Worm (Caenorhabditis elegans): ENCODE data around the gene Y37H2A.14.

DNA sequence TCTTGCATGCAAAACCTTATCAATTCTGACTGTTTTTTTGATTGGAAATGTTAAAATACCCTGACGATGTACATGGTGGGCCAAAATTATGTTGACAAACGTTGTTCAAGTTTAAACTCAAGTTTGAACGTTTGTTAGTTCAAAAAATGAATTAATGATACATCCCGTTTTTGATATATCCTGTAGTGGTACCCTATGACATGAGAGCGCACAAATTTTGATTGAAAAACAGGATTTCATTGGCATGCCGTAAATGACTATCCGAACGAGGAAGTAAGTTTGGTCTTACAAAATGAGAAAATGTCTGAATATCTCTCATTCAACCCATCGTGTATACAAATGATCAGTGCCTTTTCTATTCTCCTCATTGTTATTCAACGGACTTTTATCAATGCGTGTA lies 2.4 kb upstream of the Y37H2A.14 start, which contains the start of gene Y37H2A.11:
- no peak for TF ChIP-seq nhr-11 (tag; optimal IDR thresholded peaks at IDR 0.05)
- no peak for TF ChIP-seq zag-1 (tag; optimal IDR thresholded peaks at IDR 0.05)
- TF ChIP-seq rnt-1 (tag; optimal IDR thresholded peaks at IDR 0.05) = no peak
- no peak for TF ChIP-seq ceh-82 (tag; optimal IDR thresholded peaks at IDR 0.05)
- TF ChIP-seq fkh-10 (GFP tag; optimal IDR thresholded peaks at IDR 0.05) = no peak
- TF ChIP-seq unc-130 (tag; optimal IDR thresholded peaks at IDR 0.05) = no peak
- no peak for TF ChIP-seq elt-2 (tag; optimal IDR thresholded peaks at IDR 0.05)
- TF ChIP-seq ama-1 (optimal IDR thresholded peaks at IDR 0.05) = no peak
- TF ChIP-seq dpl-1 (GFP tag; optimal IDR thresholded peaks at IDR 0.05) = no peak
- TF ChIP-seq nhr-90 (tag; optimal IDR thresholded peaks at IDR 0.05; ENCODE audit: poor library complexity) = no peak

Measured in whole organism, L1 larva.